Worm (Caenorhabditis elegans) whole organism, dauer: ENCODE measurements around the gene ints-7.

Source experiments
- unc-62 ChIP-seq: sonication (generic microtip); optimal IDR thresholded peaks from 2 replicates; lab custom pipeline; 2017; ENCODE audit warnings: missing biosample characterization, missing genetic modification reagents, missing genetic modification characterization

Gene ints-7

ce11 chrII:11556338-11556737 is 26.3 kb upstream of the ints-7 start, which contains the start of gene F54D5.17:
Gene F54D5.17, plus strand, starts transcription at chrII:11556638.
- TF ChIP-seq unc-62, result no peak

- TF ChIP-seq unc-62, result no peak
Measured at ce11 chrII:11564127-11564526, 18.5 kb upstream of the ints-7 start, which contains the start of gene F54D5.15. Gene F54D5.15, minus strand, starts transcription at chrII:11564227.

ce11 chrII:11566970-11567711 is 15.5 kb upstream of the ints-7 start, which contains the start of gene F54D5.5:
Gene F54D5.5, minus strand, starts transcription at chrII:11567020.
- TF ChIP-seq unc-62, result no peak

- no peak for TF ChIP-seq unc-62
Measured at ce11 chrII:11568670-11569069, 14.0 kb upstream of the ints-7 start.

ce11 chrII:11569213-11569868 is 13.3 kb upstream of the ints-7 start, which contains the start of the genes F54D5.23 and F54D5.4:
Gene F54D5.23, minus strand, starts transcription at chrII:11569287.
Gene F54D5.4, plus strand, starts transcription at chrII:11569818.
- no peak for TF ChIP-seq unc-62

- no peak for TF ChIP-seq unc-62
Measured at ce11 chrII:11571260-11571854, 11.3 kb upstream of the ints-7 start, which contains the start of gene F54D5.3. Gene F54D5.3, plus strand, starts transcription at chrII:11571805.

ce11 chrII:11572944-11573343 is 9.7 kb upstream of the ints-7 start, which contains the start of gene F54D5.2:
Gene F54D5.2, plus strand, starts transcription at chrII:11573180.
- TF ChIP-seq unc-62, result no peak

- no peak for TF ChIP-seq unc-62
Measured at ce11 chrII:11577397-11577796, 5.3 kb upstream of the ints-7 start, which contains the start of gene pcs-1. Gene pcs-1, minus strand, starts transcription at chrII:11577740.

- no peak for TF ChIP-seq unc-62
Measured at ce11 chrII:11577861-11578260, 4.8 kb upstream of the ints-7 start.

- TF ChIP-seq unc-62, result no peak
Measured at ce11 chrII:11578327-11578726, 4.3 kb upstream of the ints-7 start, which contains the start of gene smc-6. Gene smc-6, plus strand, starts transcription at chrII:11578716.

- TF ChIP-seq unc-62, result no peak
Measured at ce11 chrII:11588304-11588703, 5.7 kb downstream of the ints-7 start.

- no peak for TF ChIP-seq unc-62
Measured at ce11 chrII:11591558-11591957, 8.9 kb downstream of the ints-7 start.

ce11 chrII:11592023-11592422 is 9.4 kb downstream of the ints-7 start, which contains the start of gene F07A11.1:
Gene F07A11.1, minus strand, starts transcription at chrII:11592123.
- no peak for TF ChIP-seq unc-62

- TF ChIP-seq unc-62, result no peak
Measured at ce11 chrII:11595368-11595996, 12.8 kb downstream of the ints-7 start, which contains the start of gene gfat-1. Gene gfat-1, minus strand, starts transcription at chrII:11595418.

ce11 chrII:11596157-11596740 is 13.6 kb downstream of the ints-7 start:
- TF ChIP-seq unc-62, result no peak

- TF ChIP-seq unc-62, result no peak
Measured at ce11 chrII:11599751-11600150, 17.1 kb downstream of the ints-7 start, which contains the start of gene npp-5. Gene npp-5, minus strand, starts transcription at chrII:11599809.
